Worm (Caenorhabditis elegans) whole organism, midembryonic: ENCODE measurements around the gene srz-95.

Source experiments
- T22C8.4 ChIP-seq: fragments of 200-800 bp; sonication (Bioruptor generic); IDR thresholded peaks from 2 replicates; pipeline ENCODE4 v1.3.6; 2022; ENCODE audit warnings: missing genetic modification characterization, missing compliant biosample characterization
- cog-1 ChIP-seq: sonication (generic microtip); optimal IDR thresholded peaks from 2 replicates; lab custom pipeline; 2016; ENCODE audit warnings: missing genetic modification characterization, missing compliant biosample characterization
- flt-1 ChIP-seq: fragments of 200-800 bp; sonication (Bioruptor generic); IDR thresholded peaks from 2 replicates; pipeline ENCODE4 v1.3.6; 2022; ENCODE audit warnings: missing genetic modification characterization, missing compliant biosample characterization
- med-1 ChIP-seq: sonication (generic microtip); optimal IDR thresholded peaks from 2 replicates; lab custom pipeline; 2017; ENCODE audit warnings: missing genetic modification characterization, mild to moderate bottlenecking, missing compliant biosample characterization, antibody characterized with exemption, missing genetic modification reagents; ENCODE audit not compliant: insufficient read depth
- ref-1 ChIP-seq: fragments of 200-800 bp; sonication (Bioruptor generic); conservative IDR thresholded peaks from 2 replicates; pipeline ENCODE4 v1.3.6; 2022; ENCODE audit warnings: missing genetic modification reagents, missing genetic modification characterization, missing compliant biosample characterization
- tab-1 ChIP-seq: fragments of 200-800 bp; sonication (Bioruptor generic); IDR thresholded peaks from 2 replicates; pipeline ENCODE4 v1.3.6; 2022; ENCODE audit warnings: missing genetic modification characterization, missing compliant biosample characterization
- ztf-23 ChIP-seq: fragments of 200-800 bp; sonication (Bioruptor generic); IDR thresholded peaks from 2 replicates; pipeline ENCODE4 v1.3.6; 2022; ENCODE audit warnings: missing genetic modification reagents, missing genetic modification characterization, missing compliant biosample characterization
- ztf-29 ChIP-seq: fragments of 200-800 bp; sonication (Bioruptor generic); IDR thresholded peaks from 2 replicates; pipeline ENCODE4 v1.3.6; 2022; ENCODE audit warnings: missing genetic modification reagents, missing genetic modification characterization, missing compliant biosample characterization

DNA sequence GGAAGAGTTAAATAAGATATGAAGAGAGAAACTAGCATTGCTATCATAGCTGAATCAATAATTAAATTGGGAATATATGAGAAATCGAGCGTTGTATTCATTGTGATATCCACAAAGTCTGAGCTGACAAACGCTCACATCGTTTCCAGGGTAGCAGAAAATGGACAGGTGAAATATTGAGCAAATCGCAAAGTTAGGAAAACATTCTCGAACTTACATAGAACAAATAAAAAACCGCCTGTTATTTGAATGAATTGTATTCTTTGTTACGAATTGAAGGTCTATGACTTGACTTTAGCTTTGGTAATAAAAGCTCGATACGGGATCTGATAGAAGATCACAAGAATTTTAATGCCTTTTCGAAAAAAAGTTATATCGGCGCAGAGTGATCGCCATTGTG, 44.0 kb downstream of the srz-95 start, which contains the start of gene srz-94:
- no peak for TF ChIP-seq tab-1
- no peak for TF ChIP-seq flt-1 (GFP tag; lab: Robert Waterston, UW)
- TF ChIP-seq cog-1 (tag; lab: Kevin White, UChicago): no peak
- TF ChIP-seq ztf-23: no peak
- TF ChIP-seq ztf-29 (GFP tag; lab: Robert Waterston, UW): no peak
- no peak for TF ChIP-seq med-1
- no peak for TF ChIP-seq T22C8.4 (GFP tag; lab: Robert Waterston, UW)
- TF ChIP-seq ref-1 (GFP tag; lab: Robert Waterston, UW): no peak
